Worm (Caenorhabditis elegans): ENCODE measurements around the gene F54E4.3.
A peak's percentile ranks its signal among the peaks of the same experiment; 100 is the strongest.

Gene F54E4.3

ce11 chrX:14661918-14662317, 25.7 kb upstream of the F54E4.3 start:
- TF ChIP-seq scrt-1 (GFP tag; IDR thresholded peaks at IDR 0.05), result no peak
- no peak for TF ChIP-seq ama-1 (optimal IDR thresholded peaks at IDR 0.05)
- no peak for TF ChIP-seq hmbx-1 (tag; optimal IDR thresholded peaks at IDR 0.05)
- no peak for TF ChIP-seq aly-1 (tag; optimal IDR thresholded peaks at IDR 0.05)
- no peak for TF ChIP-seq tra-4 (tag; optimal IDR thresholded peaks at IDR 0.05)
- no peak for TF ChIP-seq ceh-36 (tag; optimal IDR thresholded peaks at IDR 0.05)
- TF ChIP-seq ets-7 (tag; optimal IDR thresholded peaks at IDR 0.05), result no peak
- no peak for TF ChIP-seq F13C5.2 (tag; optimal IDR thresholded peaks at IDR 0.05)
- no peak for TF ChIP-seq B0310.2 (tag; optimal IDR thresholded peaks at IDR 0.05)
- no peak for TF ChIP-seq tbx-37 (GFP tag; conservative IDR thresholded peaks at IDR 0.05)

- TF ChIP-seq F13C5.2 (tag; optimal IDR thresholded peaks at IDR 0.05) (no peak), hmg-4 (GFP tag; optimal IDR thresholded peaks at IDR 0.05) (no peak), ets-7 (tag; optimal IDR thresholded peaks at IDR 0.05) (no peak), tra-4 (tag; optimal IDR thresholded peaks at IDR 0.05) (no peak), tbx-11 (GFP tag; IDR thresholded peaks at IDR 0.05) (no peak), aly-1 (tag; optimal IDR thresholded peaks at IDR 0.05) (no peak), pes-1 (GFP tag; IDR thresholded peaks at IDR 0.05) (no peak), tbx-37 (GFP tag; conservative IDR thresholded peaks at IDR 0.05) (no peak)
Measured at ce11 chrX:14659454-14659853, 23.2 kb upstream of the F54E4.3 start.

ce11 chrX:14657445-14657844, 21.2 kb upstream of the F54E4.3 start:
- no peak for TF ChIP-seq hnd-1 (tag; optimal IDR thresholded peaks at IDR 0.05)
- no peak for TF ChIP-seq aly-1 (tag; optimal IDR thresholded peaks at IDR 0.05)
- TF ChIP-seq ceh-36 (tag; optimal IDR thresholded peaks at IDR 0.05), result no peak
- no peak for TF ChIP-seq ama-1 (optimal IDR thresholded peaks at IDR 0.05)
- TF ChIP-seq F13C5.2 (tag; optimal IDR thresholded peaks at IDR 0.05), result no peak
- no peak for TF ChIP-seq tbx-11 (GFP tag; IDR thresholded peaks at IDR 0.05)
- no peak for TF ChIP-seq hmbx-1 (tag; optimal IDR thresholded peaks at IDR 0.05)
- TF ChIP-seq flt-1 (GFP tag; IDR thresholded peaks at IDR 0.05), result no peak
- TF ChIP-seq tbx-37 (GFP tag; conservative IDR thresholded peaks at IDR 0.05), result no peak
- TF ChIP-seq B0310.2 (tag; optimal IDR thresholded peaks at IDR 0.05), result no peak
- TF ChIP-seq tra-4 (tag; optimal IDR thresholded peaks at IDR 0.05), result no peak
- TF ChIP-seq ets-7 (tag; optimal IDR thresholded peaks at IDR 0.05), result no peak

ce11 chrX:14654668-14655067, 18.4 kb upstream of the F54E4.3 start, which contains the start of gene syg-2:
syg-2 (plus strand) TSS chrX:14654968.
- no peak for TF ChIP-seq hmg-4 (GFP tag; optimal IDR thresholded peaks at IDR 0.05)
- no peak for TF ChIP-seq ceh-36 (tag; optimal IDR thresholded peaks at IDR 0.05)
- no peak for TF ChIP-seq hmbx-1 (tag; optimal IDR thresholded peaks at IDR 0.05)
- TF ChIP-seq B0310.2 (tag; optimal IDR thresholded peaks at IDR 0.05), result no peak
- no peak for TF ChIP-seq ceh-13 (GFP tag; optimal IDR thresholded peaks at IDR 0.05)
- TF ChIP-seq flt-1 (GFP tag; IDR thresholded peaks at IDR 0.05), result no peak
- no peak for TF ChIP-seq hnd-1 (tag; optimal IDR thresholded peaks at IDR 0.05)
- no peak for TF ChIP-seq tbx-37 (GFP tag; conservative IDR thresholded peaks at IDR 0.05)
- TF ChIP-seq aly-1 (tag; optimal IDR thresholded peaks at IDR 0.05), result no peak
- TF ChIP-seq scrt-1 (GFP tag; IDR thresholded peaks at IDR 0.05), result no peak
- TF ChIP-seq tbx-11 (GFP tag; IDR thresholded peaks at IDR 0.05), result no peak
- no peak for TF ChIP-seq F13C5.2 (tag; optimal IDR thresholded peaks at IDR 0.05)
- no peak for TF ChIP-seq pes-1 (GFP tag; IDR thresholded peaks at IDR 0.05)
- TF ChIP-seq tra-4 (tag; optimal IDR thresholded peaks at IDR 0.05), result no peak

- no peak for TF ChIP-seq flt-1 (GFP tag; IDR thresholded peaks at IDR 0.05)
- peak; percentile 26 for TF ChIP-seq hmg-4 (GFP tag; optimal IDR thresholded peaks at IDR 0.05)
Measured at ce11 chrX:14653486-14653885, 17.3 kb upstream of the F54E4.3 start.

- TF ChIP-seq aly-1 (tag; optimal IDR thresholded peaks at IDR 0.05), result no peak
- TF ChIP-seq ceh-36 (tag; optimal IDR thresholded peaks at IDR 0.05), result no peak
- no peak for TF ChIP-seq hmbx-1 (tag; optimal IDR thresholded peaks at IDR 0.05)
- TF ChIP-seq tbx-11 (GFP tag; IDR thresholded peaks at IDR 0.05), result no peak
- no peak for TF ChIP-seq hnd-1 (tag; optimal IDR thresholded peaks at IDR 0.05)
- no peak for TF ChIP-seq ceh-13 (GFP tag; optimal IDR thresholded peaks at IDR 0.05)
- TF ChIP-seq F13C5.2 (tag; optimal IDR thresholded peaks at IDR 0.05), result no peak
- TF ChIP-seq sea-1 (GFP tag; conservative IDR thresholded peaks at IDR 0.05), result no peak
- TF ChIP-seq ama-1 (optimal IDR thresholded peaks at IDR 0.05), result no peak
- TF ChIP-seq tra-4 (tag; optimal IDR thresholded peaks at IDR 0.05), result no peak
- TF ChIP-seq pes-1 (GFP tag; IDR thresholded peaks at IDR 0.05), result no peak
- no peak for TF ChIP-seq hmg-4 (GFP tag; optimal IDR thresholded peaks at IDR 0.05)
- no peak for TF ChIP-seq tbx-37 (GFP tag; conservative IDR thresholded peaks at IDR 0.05)
- no peak for TF ChIP-seq scrt-1 (GFP tag; IDR thresholded peaks at IDR 0.05)
- no peak for TF ChIP-seq flt-1 (GFP tag; IDR thresholded peaks at IDR 0.05)
- TF ChIP-seq ets-7 (tag; optimal IDR thresholded peaks at IDR 0.05), result no peak
- no peak for TF ChIP-seq B0310.2 (tag; optimal IDR thresholded peaks at IDR 0.05)
Measured at ce11 chrX:14652058-14652457, 15.8 kb upstream of the F54E4.3 start.

- TF ChIP-seq ceh-36 (tag; optimal IDR thresholded peaks at IDR 0.05), result no peak
- TF ChIP-seq sea-1 (GFP tag; conservative IDR thresholded peaks at IDR 0.05), result no peak
- TF ChIP-seq scrt-1 (GFP tag; IDR thresholded peaks at IDR 0.05), result no peak
- TF ChIP-seq ets-7 (tag; optimal IDR thresholded peaks at IDR 0.05), result no peak
- TF ChIP-seq flt-1 (GFP tag; IDR thresholded peaks at IDR 0.05), result no peak
- no peak for TF ChIP-seq tra-4 (tag; optimal IDR thresholded peaks at IDR 0.05)
- no peak for TF ChIP-seq ama-1 (optimal IDR thresholded peaks at IDR 0.05)
- no peak for TF ChIP-seq B0310.2 (tag; optimal IDR thresholded peaks at IDR 0.05)
- TF ChIP-seq pes-1 (GFP tag; IDR thresholded peaks at IDR 0.05), result no peak
Measured at ce11 chrX:14649224-14649623, 13.0 kb upstream of the F54E4.3 start.

ce11 chrX:14645392-14645791, 9.2 kb upstream of the F54E4.3 start, which contains the start of gene F54E4.4:
F54E4.4 (minus strand) TSS chrX:14645492.
- no peak for TF ChIP-seq ets-7 (tag; optimal IDR thresholded peaks at IDR 0.05)
- TF ChIP-seq scrt-1 (GFP tag; IDR thresholded peaks at IDR 0.05), result no peak
- TF ChIP-seq tra-4 (tag; optimal IDR thresholded peaks at IDR 0.05), result no peak
- no peak for TF ChIP-seq hmg-4 (GFP tag; optimal IDR thresholded peaks at IDR 0.05)
- no peak for TF ChIP-seq aly-1 (tag; optimal IDR thresholded peaks at IDR 0.05)
- TF ChIP-seq ama-1 (optimal IDR thresholded peaks at IDR 0.05), result no peak
- no peak for TF ChIP-seq pes-1 (GFP tag; IDR thresholded peaks at IDR 0.05)
- TF ChIP-seq hnd-1 (tag; optimal IDR thresholded peaks at IDR 0.05), result no peak
- TF ChIP-seq hmbx-1 (tag; optimal IDR thresholded peaks at IDR 0.05), result no peak
- no peak for TF ChIP-seq ceh-36 (tag; optimal IDR thresholded peaks at IDR 0.05)
- TF ChIP-seq flt-1 (GFP tag; IDR thresholded peaks at IDR 0.05), result no peak
- no peak for TF ChIP-seq tbx-11 (GFP tag; IDR thresholded peaks at IDR 0.05)
- TF ChIP-seq sea-1 (GFP tag; conservative IDR thresholded peaks at IDR 0.05), result no peak
- no peak for TF ChIP-seq B0310.2 (tag; optimal IDR thresholded peaks at IDR 0.05)
- TF ChIP-seq ceh-13 (GFP tag; optimal IDR thresholded peaks at IDR 0.05), result no peak
- no peak for TF ChIP-seq F13C5.2 (tag; optimal IDR thresholded peaks at IDR 0.05)
- TF ChIP-seq tbx-37 (GFP tag; conservative IDR thresholded peaks at IDR 0.05), result no peak

All from whole organism, early embryonic.